Fruit fly (Drosophila melanogaster) whole organism, prepupa: Measurements from ENCODE around the gene meep.

Source experiments
- CG6792 ChIP-seq: fragments of 200-800 bp; sonication (Bioruptor generic); optimal IDR thresholded peaks from 3 replicates; lab custom pipeline; 2016; ENCODE audit warnings: missing biosample characterization, missing genetic modification characterization
- lz ChIP-seq: fragments of 200-800 bp; sonication (Bioruptor generic); optimal IDR thresholded peaks from 3 replicates; lab custom pipeline; 2016; ENCODE audit warnings: missing biosample characterization, missing genetic modification characterization
- net ChIP-seq: fragments of 200-800 bp; sonication (Bioruptor generic); optimal IDR thresholded peaks from 3 replicates; lab custom pipeline; 2016; ENCODE audit warnings: missing biosample characterization, missing genetic modification characterization

- TF ChIP-seq CG6792 (GFP tag; lab: Kevin White, UChicago) (no peak), lz (GFP tag; lab: Kevin White, UChicago) (peak; percentile 32), net (GFP tag; lab: Kevin White, UChicago) (no peak)
Observed at dm6 chr3L:1247627-1248295, 44.9 kb upstream of the meep start, which contains the start of the genes Psf1 and Sac1.
